Fruit fly (Drosophila melanogaster) whole organism, embryonic: ENCODE measurements around the gene RpS8.

Source experiments
- Aef1 ChIP-seq: fragments of 200-800 bp; sonication (Bioruptor generic); IDR thresholded peaks from 3 replicates; pipeline ENCODE4 v1.3.6; 2022; ENCODE audit warnings: missing biosample characterization, missing genetic modification characterization
- Atf-2 ChIP-seq: fragments of 200-800 bp; sonication (Bioruptor generic); optimal IDR thresholded peaks from 2 replicates; lab custom pipeline; 2016; ENCODE audit warnings: missing biosample characterization, missing genetic modification characterization
- Atf6 ChIP-seq: fragments of 200-800 bp; sonication (Bioruptor generic); IDR thresholded peaks from 2 replicates; pipeline ENCODE4 v1.3.6; 2022; ENCODE audit warnings: missing biosample characterization, missing genetic modification characterization
- CG10462 ChIP-seq: fragments of 200-800 bp; sonication (Bioruptor generic); optimal IDR thresholded peaks from 2 replicates; lab custom pipeline; 2016; ENCODE audit warnings: missing biosample characterization, missing genetic modification characterization
- CG12299 ChIP-seq: fragments of 200-800 bp; sonication (Bioruptor generic); optimal IDR thresholded peaks from 2 replicates; lab custom pipeline; 2018; ENCODE audit warnings: missing biosample characterization, mild to moderate bottlenecking, missing genetic modification characterization
- CG13775 ChIP-seq: fragments of 200-800 bp; sonication (Bioruptor generic); optimal IDR thresholded peaks from 3 replicates; lab custom pipeline; 2017; ENCODE audit warnings: missing biosample characterization, mild to moderate bottlenecking, missing genetic modification characterization
- CG13894 ChIP-seq: fragments of 200-800 bp; sonication (Bioruptor generic); optimal IDR thresholded peaks from 3 replicates; lab custom pipeline; 2018; ENCODE audit warnings: missing biosample characterization, mild to moderate bottlenecking, missing genetic modification characterization, moderate library complexity
- CG16779 ChIP-seq: fragments of 200-800 bp; sonication (Bioruptor generic); IDR thresholded peaks from 2 replicates; pipeline ENCODE4 v1.3.6; 2022; ENCODE audit warnings: missing biosample characterization, missing genetic modification characterization
- CG17385 ChIP-seq: fragments of 200-800 bp; sonication (Bioruptor generic); optimal IDR thresholded peaks from 3 replicates; lab custom pipeline; 2018; ENCODE audit warnings: missing biosample characterization, mild to moderate bottlenecking, missing genetic modification characterization
- CG17829 ChIP-seq: fragments of 200-800 bp; optimal IDR thresholded peaks from 2 replicates; lab custom pipeline; 2019; ENCODE audit warnings: missing biosample characterization, mild to moderate bottlenecking, missing genetic modification characterization, moderate library complexity
- CG2120 ChIP-seq: fragments of 200-800 bp; sonication (Bioruptor generic); optimal IDR thresholded peaks from 3 replicates; lab custom pipeline; 2016; ENCODE audit warnings: missing biosample characterization, missing genetic modification characterization
- CG31224 ChIP-seq: fragments of 200-800 bp; sonication (Bioruptor generic); IDR thresholded peaks from 2 replicates; pipeline ENCODE4 v1.3.6; 2022; ENCODE audit warnings: missing biosample characterization, missing genetic modification characterization
- CG34422 ChIP-seq: fragments of 200-800 bp; sonication (Bioruptor generic); IDR thresholded peaks from 3 replicates; pipeline ENCODE4 v1.3.6; 2022; ENCODE audit warnings: missing biosample characterization, missing genetic modification characterization
- CG3847 ChIP-seq: fragments of 200-800 bp; sonication (Bioruptor generic); IDR thresholded peaks from 2 replicates; pipeline ENCODE4 v1.3.6; 2022; ENCODE audit warnings: missing biosample characterization, missing genetic modification characterization
- CG4404 ChIP-seq: fragments of 200-800 bp; sonication (Bioruptor generic); IDR thresholded peaks from 2 replicates; pipeline ENCODE4 v1.3.6; 2022; ENCODE audit warnings: missing biosample characterization, missing genetic modification characterization
- CG7745 ChIP-seq: fragments of 200-800 bp; sonication (Bioruptor generic); optimal IDR thresholded peaks from 2 replicates; lab custom pipeline; 2018; ENCODE audit warnings: missing biosample characterization, mild to moderate bottlenecking, missing genetic modification characterization, moderate library complexity
- CG7987 ChIP-seq: fragments of 200-800 bp; sonication (Bioruptor generic); optimal IDR thresholded peaks from 2 replicates; lab custom pipeline; 2018; ENCODE audit warnings: missing biosample characterization, mild to moderate bottlenecking, missing genetic modification characterization, moderate library complexity
- CG9215 ChIP-seq: fragments of 200-800 bp; sonication (Bioruptor generic); IDR thresholded peaks from 2 replicates; pipeline ENCODE4 v1.3.6; 2022; ENCODE audit warnings: missing biosample characterization, missing genetic modification characterization
- Camta ChIP-seq: fragments of 200-800 bp; sonication (Bioruptor generic); optimal IDR thresholded peaks from 2 replicates; lab custom pipeline; 2016; ENCODE audit warnings: missing biosample characterization, missing genetic modification characterization
- Dad ChIP-seq: fragments of 200-800 bp; sonication (Bioruptor generic); optimal IDR thresholded peaks from 3 replicates; lab custom pipeline; 2016; ENCODE audit warnings: missing biosample characterization, missing genetic modification characterization
- Fer2 ChIP-seq: fragments of 200-800 bp; sonication (Bioruptor generic); optimal IDR thresholded peaks from 2 replicates; lab custom pipeline; 2018; ENCODE audit warnings: missing biosample characterization, mild to moderate bottlenecking, missing genetic modification characterization, moderate library complexity
- Med ChIP-seq: fragments of 200-800 bp; sonication (Bioruptor generic); peaks from one replicate; lab custom pipeline; 2016; ENCODE audit warnings: missing biosample characterization, missing genetic modification characterization, mild to moderate bottlenecking, inconsistent platforms, moderate library complexity
- NC2α ChIP-seq: fragments of 200-800 bp; sonication (Bioruptor generic); optimal IDR thresholded peaks from 2 replicates; lab custom pipeline; 2016; ENCODE audit warnings: missing biosample characterization, missing genetic modification characterization
- Opbp ChIP-seq: fragments of 200-800 bp; sonication (Bioruptor generic); IDR thresholded peaks from 3 replicates; pipeline ENCODE4 v1.3.6; 2022; ENCODE audit warnings: missing biosample characterization, missing genetic modification characterization; ENCODE audit not compliant: partially characterized antibody
- Side ChIP-seq: fragments of 200-800 bp; sonication (Bioruptor generic); optimal IDR thresholded peaks from 2 replicates; lab custom pipeline; 2016; ENCODE audit warnings: missing biosample characterization, missing genetic modification characterization
- Sox102F ChIP-seq: fragments of 200-800 bp; sonication (Bioruptor generic); optimal IDR thresholded peaks from 2 replicates; lab custom pipeline; 2018; ENCODE audit warnings: missing biosample characterization, mild to moderate bottlenecking, missing genetic modification characterization, moderate library complexity
- Stat92E ChIP-seq, 3 experiments: fragments of >200 bp in 2 of 3; fragments of 200-800 bp in 1 of 3; sonication (Bioruptor generic) in 1 of 3; optimal IDR thresholded peaks; 2 replicates each; lab custom pipeline; 2017 to 2019; ENCODE audit warnings: missing biosample characterization in 3 of 3, missing genetic modification characterization in 3 of 3, mild to moderate bottlenecking in 1 of 3, moderate library complexity in 1 of 3
- amos ChIP-seq: fragments of 200-800 bp; sonication (Bioruptor generic); IDR thresholded peaks from 2 replicates; pipeline ENCODE4 v1.3.6; 2022; ENCODE audit warnings: missing biosample characterization, missing genetic modification characterization; ENCODE audit not compliant: partially characterized antibody
- caup ChIP-seq: fragments of 200-800 bp; sonication (Bioruptor generic); optimal IDR thresholded peaks from 3 replicates; lab custom pipeline; 2017; ENCODE audit warnings: missing biosample characterization, mild to moderate bottlenecking, missing genetic modification characterization, moderate library complexity; ENCODE audit not compliant: severe bottlenecking
- chn ChIP-seq: fragments of 200-800 bp; sonication (Bioruptor generic); optimal IDR thresholded peaks from 2 replicates; lab custom pipeline; 2016; ENCODE audit warnings: missing biosample characterization, missing genetic modification characterization
- crp ChIP-seq, 2 experiments: fragments of 200-800 bp; sonication (Bioruptor generic); optimal IDR thresholded peaks; 2 replicates in 1 of 2; 3 replicates in 1 of 2; lab custom pipeline; 2017; ENCODE audit warnings: missing biosample characterization in 2 of 2, missing genetic modification characterization in 2 of 2, mild to moderate bottlenecking in 1 of 2, moderate library complexity in 1 of 2
- esg ChIP-seq: fragments of 200-800 bp; sonication (Bioruptor generic); conservative IDR thresholded peaks from 2 replicates; pipeline ENCODE4 v1.3.6; 2022; ENCODE audit warnings: missing biosample characterization, missing genetic modification characterization
- ftz-f1 ChIP-seq: fragments of 200-800 bp; sonication (Bioruptor generic); optimal IDR thresholded peaks from 2 replicates; lab custom pipeline; 2016; ENCODE audit warnings: missing biosample characterization, missing genetic modification characterization
- gce ChIP-seq: fragments of 200-800 bp; sonication (Bioruptor generic); IDR thresholded peaks from 3 replicates; pipeline ENCODE4 v1.3.6; 2022; ENCODE audit warnings: missing biosample characterization, missing genetic modification characterization
- grau ChIP-seq: fragments of 200-800 bp; optimal IDR thresholded peaks from 3 replicates; lab custom pipeline; 2019; ENCODE audit warnings: missing biosample characterization, mild to moderate bottlenecking, missing genetic modification characterization, moderate library complexity
- jing ChIP-seq: fragments of 200-800 bp; sonication (Bioruptor generic); optimal IDR thresholded peaks from 2 replicates; lab custom pipeline; 2018; ENCODE audit warnings: missing biosample characterization, mild to moderate bottlenecking, missing genetic modification characterization
- mld ChIP-seq: fragments of 200-800 bp; sonication (Bioruptor generic); IDR thresholded peaks from 3 replicates; pipeline ENCODE4 v1.3.6; 2022; ENCODE audit warnings: missing biosample characterization, missing genetic modification characterization; ENCODE audit not compliant: partially characterized antibody
- nom ChIP-seq: fragments of 200-800 bp; sonication (Bioruptor generic); optimal IDR thresholded peaks from 2 replicates; lab custom pipeline; 2017; ENCODE audit warnings: missing biosample characterization, missing genetic modification characterization, mild to moderate bottlenecking, moderate library complexity, missing genetic modification reagents
- oc ChIP-seq: fragments of 200-800 bp; sonication (Bioruptor generic); optimal IDR thresholded peaks from 2 replicates; lab custom pipeline; 2018; ENCODE audit warnings: missing biosample characterization, mild to moderate bottlenecking, missing genetic modification characterization, moderate library complexity
- otp ChIP-seq: fragments of 200-800 bp; sonication (Bioruptor generic); IDR thresholded peaks from 3 replicates; pipeline ENCODE4, ENCODE4 v1.3.6; 2022; ENCODE audit warnings: missing biosample characterization, missing genetic modification characterization
- p53 ChIP-seq: fragments of 200-800 bp; sonication (Bioruptor generic); optimal IDR thresholded peaks from 2 replicates; lab custom pipeline; 2016; ENCODE audit warnings: missing biosample characterization, missing genetic modification characterization
- pan ChIP-seq, 4 experiments: fragments of >200 bp in 3 of 4; fragments of 200-800 bp in 1 of 4; sonication (Bioruptor generic) in 1 of 4; optimal IDR thresholded peaks in 3 of 4; IDR thresholded peaks in 1 of 4; 2 replicates each; pipeline versions ENCODE4 v1.3.6 to Lab custom; 2017 to 2022; ENCODE audit warnings: missing biosample characterization in 2 of 4, missing genetic modification characterization in 2 of 4, mixed read lengths in 1 of 4
- pnt ChIP-seq: fragments of 200-800 bp; sonication (Bioruptor generic); optimal IDR thresholded peaks from 3 replicates; lab custom pipeline; 2016; ENCODE audit warnings: missing biosample characterization, missing genetic modification characterization
- pros ChIP-seq: fragments of 200-800 bp; sonication (Bioruptor generic); optimal IDR thresholded peaks from 3 replicates; lab custom pipeline; 2019; ENCODE audit warnings: missing biosample characterization, mild to moderate bottlenecking, missing genetic modification characterization, moderate library complexity
- row ChIP-seq: fragments of 200-800 bp; sonication (Bioruptor generic); IDR thresholded peaks from 3 replicates; pipeline ENCODE4 v1.3.6; 2022; ENCODE audit warnings: missing biosample characterization, missing genetic modification characterization
- vnd ChIP-seq: fragments of 200-800 bp; sonication (Bioruptor generic); IDR thresholded peaks from 3 replicates; pipeline ENCODE4 v1.3.6; 2022; ENCODE audit warnings: missing biosample characterization, missing genetic modification characterization; ENCODE audit not compliant: partially characterized antibody
- zf30C ChIP-seq: fragments of 200-800 bp; sonication (Bioruptor generic); optimal IDR thresholded peaks from 3 replicates; lab custom pipeline; 2018; ENCODE audit warnings: missing biosample characterization, mild to moderate bottlenecking, missing genetic modification characterization
- zfh1 ChIP-seq: fragments of 200-800 bp; sonication (Bioruptor generic); IDR thresholded peaks from 3 replicates; pipeline ENCODE4 v1.3.6; 2022; ENCODE audit warnings: missing biosample characterization, missing genetic modification characterization

RpS8 gene

DNA sequence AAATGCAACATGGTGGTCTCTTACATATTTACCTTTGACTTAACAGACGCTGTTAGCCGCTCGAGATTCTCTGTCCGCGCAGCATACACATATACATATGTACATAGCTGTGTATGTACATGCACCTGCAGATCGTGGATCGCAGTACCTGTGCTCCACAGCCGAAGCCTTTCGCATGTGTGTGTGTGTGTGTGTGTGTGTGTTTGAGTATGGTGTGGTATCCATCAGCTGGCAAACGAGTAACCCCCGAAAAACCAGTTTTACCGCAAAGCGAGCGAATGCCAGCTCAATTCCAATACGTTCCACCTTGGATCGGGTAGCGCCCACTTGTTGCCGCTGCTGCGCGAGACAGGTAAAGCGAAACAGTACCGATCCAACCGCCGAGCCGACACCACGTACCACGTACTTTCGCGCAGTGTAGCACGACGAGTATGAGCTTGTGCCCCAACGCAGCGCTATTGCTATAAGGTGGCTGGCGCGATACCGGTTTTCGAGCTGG, 20.0 kb upstream of the RpS8 start, which contains the start of gene Cad99C (continued):
- no peak for TF ChIP-seq Fer2 (tag; lab: Kevin White, UChicago)
- peak; percentile 74 for TF ChIP-seq zf30C (GFP tag; lab: Kevin White, UChicago)
- no peak for TF ChIP-seq CG4404 (GFP tag; lab: Robert Waterston, UW)
- 0 out of 3 replicates have a peak, but pooled peaks have one; percentile 38 for TF ChIP-seq CG34422
- TF ChIP-seq CG9215 (GFP tag; lab: Robert Waterston, UW), result no peak
- no peak for TF ChIP-seq Aef1 (GFP tag; lab: Robert Waterston, UW)
- peak; percentile 57; the same call in 2 of the 3 replicates for TF ChIP-seq Opbp
- TF ChIP-seq CG3847, result 0 out of 2 replicates have a peak, but pooled peaks have one; percentile 15
- TF ChIP-seq CG13894 (tag; lab: Kevin White, UChicago), result peak; percentile 69
- 0 out of 3 replicates have a peak, but pooled peaks have one; percentile 14 for TF ChIP-seq gce
- peak; percentile 1 for TF ChIP-seq Side (GFP tag; lab: Kevin White, UChicago)
- no peak for TF ChIP-seq Dad (GFP tag; lab: Kevin White, UChicago)
- peak; percentile 1 for TF ChIP-seq CG17385 (GFP tag; lab: Kevin White, UChicago)
- TF ChIP-seq otp (GFP tag; lab: Robert Waterston, UW), result no peak
- no peak for TF ChIP-seq Sox102F
- no peak for TF ChIP-seq CG16779 (GFP tag; lab: Robert Waterston, UW)
- peak in 1 of 2 experiments; percentile 59 for TF ChIP-seq crp (GFP tag; optimal IDR thresholded peaks at IDR 0.05; lab: Kevin White, UChicago)
- TF ChIP-seq amos (GFP tag; lab: Robert Waterston, UW), result peak; percentile 39; the same call in 1 of the 2 replicates
- TF ChIP-seq Atf6 (GFP tag; lab: Robert Waterston, UW), result 0 out of 2 replicates have a peak, but pooled peaks have one; percentile 29
- TF ChIP-seq grau (tag; lab: Kevin White, UChicago), result no peak
- TF ChIP-seq Stat92E (GFP tag; optimal IDR thresholded peaks at IDR 0.05; lab: Kevin White, UChicago), result peak in 1 of 3 experiments; percentile 76
- TF ChIP-seq NC2α (GFP tag; lab: Kevin White, UChicago), result peak; percentile 11
- peak; percentile 38; the same call in 1 of the 2 replicates for TF ChIP-seq esg (GFP tag; lab: Robert Waterston, UW)
- TF ChIP-seq Med (GFP tag; lab: Kevin White, UChicago), result peak; percentile 78
- peak; percentile 31 for TF ChIP-seq chn (GFP tag; lab: Kevin White, UChicago)
- TF ChIP-seq mld (GFP tag; lab: Robert Waterston, UW), result 0 out of 3 replicates have a peak, but pooled peaks have one; percentile 33
- no peak for TF ChIP-seq CG12299 (tag; lab: Kevin White, UChicago)
- 0 out of 2 replicates have a peak, but pooled peaks have one; percentile 15 for TF ChIP-seq CG31224 (GFP tag; lab: Robert Waterston, UW)
- TF ChIP-seq CG10462, result no peak
- peak; percentile 62 for TF ChIP-seq pros
- peak; percentile 53 for TF ChIP-seq ftz-f1 (GFP tag; lab: Kevin White, UChicago)
- TF ChIP-seq CG7745 (tag; lab: Kevin White, UChicago), result no peak
- no peak for TF ChIP-seq jing (GFP tag; lab: Kevin White, UChicago)
- TF ChIP-seq oc (tag; lab: Kevin White, UChicago), result peak; percentile 14
- 0 out of 3 replicates have a peak, but pooled peaks have one; percentile 8 for TF ChIP-seq row (GFP tag; lab: Robert Waterston, UW)
- no peak for TF ChIP-seq vnd (GFP tag; lab: Robert Waterston, UW)
- peak; percentile 1 for TF ChIP-seq pnt (GFP tag; lab: Kevin White, UChicago)
- TF ChIP-seq Camta (GFP tag; lab: Kevin White, UChicago), result no peak
- TF ChIP-seq Atf-2 (GFP tag; lab: Kevin White, UChicago), result no peak
- TF ChIP-seq CG17829 (tag; lab: Kevin White, UChicago), result peak; percentile 14
- TF ChIP-seq p53, result peak; percentile 60
- TF ChIP-seq CG2120 (GFP tag; lab: Kevin White, UChicago), result no peak
- peak; percentile 38 for TF ChIP-seq CG7987 (GFP tag; lab: Kevin White, UChicago)
- no peak for TF ChIP-seq pan (optimal IDR thresholded peaks at IDR 0.05; lab: Kevin White, UChicago)
- TF ChIP-seq pan (GFP tag; optimal IDR thresholded peaks at IDR 0.05 in 1 of 2, IDR thresholded peaks at IDR 0.05 in 1 of 2), result peak in 1 of 2 experiments; percentile 32
- peak; percentile 50 for TF ChIP-seq nom (GFP tag; lab: Kevin White, UChicago)
- peak; percentile 27 for TF ChIP-seq caup (GFP tag; lab: Kevin White, UChicago)
- no peak for TF ChIP-seq CG13775 (GFP tag; lab: Kevin White, UChicago)
- 0 out of 3 replicates have a peak, but pooled peaks have one; percentile 16 for TF ChIP-seq zfh1 (GFP tag; lab: Robert Waterston, UW)
